Worm (Caenorhabditis elegans) whole organism, young adult: ENCODE data around the gene ndx-6.

Source experiments
- Y95B8A.8 ChIP-seq: fragments of 200-800 bp; sonication (Bioruptor generic); IDR thresholded peaks from 2 replicates; pipeline ENCODE4 v1.3.6; 2022; ENCODE audit warnings: missing genetic modification reagents, missing genetic modification characterization, missing compliant biosample characterization
- aptf-2 ChIP-seq: fragments of 200-800 bp; sonication (Bioruptor generic); conservative IDR thresholded peaks from 2 replicates; pipeline ENCODE4 v1.3.6; 2022; ENCODE audit warnings: missing genetic modification reagents, missing genetic modification characterization, missing compliant biosample characterization
- aptf-3 ChIP-seq: fragments of 200-800 bp; sonication (Bioruptor generic); IDR thresholded peaks from 2 replicates; pipeline ENCODE4 v1.3.6; 2022; ENCODE audit warnings: missing genetic modification characterization, missing compliant biosample characterization
- athp-1 ChIP-seq: sonication (generic microtip); optimal IDR thresholded peaks from 2 replicates; lab custom pipeline; 2017; ENCODE audit warnings: mild to moderate bottlenecking, missing genetic modification characterization, missing compliant biosample characterization
- ccch-3 ChIP-seq: fragments of 200-800 bp; sonication (Bioruptor generic); optimal IDR thresholded peaks from 2 replicates; lab custom pipeline; 2018; ENCODE audit warnings: mild to moderate bottlenecking, missing genetic modification characterization, missing compliant biosample characterization
- lin-40 ChIP-seq: sonication (generic microtip); optimal IDR thresholded peaks from 2 replicates; lab custom pipeline; 2016; ENCODE audit warnings: missing genetic modification characterization, mild to moderate bottlenecking, missing compliant biosample characterization, missing genotype, missing genetic modification reagents
- mel-28 ChIP-seq: sonication (generic microtip); optimal IDR thresholded peaks from 2 replicates; lab custom pipeline; 2016; ENCODE audit warnings: borderline replicate concordance, mild to moderate bottlenecking, missing genetic modification characterization, missing compliant biosample characterization
- xnd-1 ChIP-seq: sonication (generic microtip); optimal IDR thresholded peaks from 2 replicates; lab custom pipeline; 2016; ENCODE audit warnings: missing genotype, missing genetic modification reagents, missing genetic modification characterization, missing compliant biosample characterization
- zim-3 ChIP-seq: sonication (generic microtip); optimal IDR thresholded peaks from 2 replicates; lab custom pipeline; 2017; ENCODE audit warnings: mild to moderate bottlenecking, missing genetic modification characterization, moderate library complexity, missing compliant biosample characterization

DNA sequence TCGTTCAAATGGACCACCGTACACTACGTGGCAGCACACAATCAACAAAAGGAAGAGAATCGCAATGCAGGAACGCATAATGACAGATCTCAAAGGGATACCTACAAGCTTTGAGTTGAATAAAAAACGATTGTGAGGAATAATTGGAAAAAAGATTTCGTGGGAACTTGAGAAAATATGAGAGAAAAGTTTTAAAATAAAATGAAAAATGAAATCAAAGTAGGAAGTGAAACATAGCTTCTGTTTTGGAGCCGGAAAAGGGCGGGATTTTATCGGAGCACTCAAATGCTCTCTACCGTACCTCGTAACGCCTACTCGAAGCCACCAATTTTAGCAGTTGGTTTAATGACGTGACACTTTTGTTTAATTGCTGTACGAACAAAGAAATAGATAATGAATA lies 44.9 kb downstream of the ndx-6 start, which contains the start of gene F09E5.14:
- no peak for TF ChIP-seq aptf-2
- no peak for TF ChIP-seq zim-3 (tag; lab: Kevin White, UChicago)
- no peak for TF ChIP-seq ccch-3 (GFP tag; lab: Kevin White, UChicago)
- no peak for TF ChIP-seq lin-40 (tag; lab: Kevin White, UChicago)
- TF ChIP-seq aptf-3 (GFP tag; lab: Robert Waterston, UW) = no peak
- TF ChIP-seq mel-28 (tag; lab: Kevin White, UChicago) = no peak
- TF ChIP-seq xnd-1 (tag; lab: Kevin White, UChicago) = no peak
- no peak for TF ChIP-seq athp-1 (tag; lab: Kevin White, UChicago)
- TF ChIP-seq Y95B8A.8 (GFP tag; lab: Robert Waterston, UW) = no peak
